Worm (Caenorhabditis elegans) whole organism, L3 larva: ENCODE measurements around the gene let-711.
A peak's percentile ranks its signal among the peaks of the same experiment; 100 is the strongest.

Experiments
- R02D3.7 ChIP-seq: fragments of 150-350 bp; optimal IDR thresholded peaks from 2 replicates; lab custom pipeline; 2014; ENCODE audit warnings: missing biosample characterization, missing genetic modification characterization
- ZK546.5 ChIP-seq: sonication (generic microtip); optimal IDR thresholded peaks from 2 replicates; lab custom pipeline; 2017; ENCODE audit warnings: missing biosample characterization, missing genetic modification characterization
- aly-2 ChIP-seq: fragments of 150-350 bp; optimal IDR thresholded peaks from 2 replicates; lab custom pipeline; 2014; ENCODE audit warnings: missing biosample characterization, missing genetic modification characterization
- ama-1 ChIP-seq: fragments of 150-350 bp; optimal IDR thresholded peaks from 2 replicates; lab custom pipeline; 2018
- ceh-16 ChIP-seq: sonication (generic microtip); optimal IDR thresholded peaks from 2 replicates; lab custom pipeline; 2017; ENCODE audit warnings: missing biosample characterization, missing genetic modification characterization
- ceh-28 ChIP-seq: fragments of 150-350 bp; optimal IDR thresholded peaks from 2 replicates; lab custom pipeline; 2014; ENCODE audit warnings: missing biosample characterization, missing genetic modification reagents, missing genetic modification characterization
- ceh-82 ChIP-seq: fragments of 150-350 bp; optimal IDR thresholded peaks from 2 replicates; lab custom pipeline; 2014; ENCODE audit warnings: missing biosample characterization, missing genetic modification characterization
- ceh-9 ChIP-seq: sonication (generic microtip); optimal IDR thresholded peaks from 2 replicates; lab custom pipeline; 2018; ENCODE audit warnings: missing biosample characterization, missing genetic modification characterization
- daf-12 ChIP-seq: fragments of 150-350 bp; optimal IDR thresholded peaks from 2 replicates; lab custom pipeline; 2014; ENCODE audit warnings: missing biosample characterization, missing genetic modification reagents, missing genetic modification characterization
- egl-27 ChIP-seq: sonication (generic microtip); optimal IDR thresholded peaks from 4 replicates; lab custom pipeline; 2017; ENCODE audit warnings: missing biosample characterization, missing genetic modification reagents, missing genetic modification characterization
- egl-5 ChIP-seq: fragments of 150-350 bp; optimal IDR thresholded peaks from 2 replicates; lab custom pipeline; 2017; ENCODE audit warnings: missing biosample characterization, missing genetic modification reagents, missing genetic modification characterization, inconsistent platforms
- elt-1 ChIP-seq: fragments of 150-350 bp; optimal IDR thresholded peaks from 2 replicates; lab custom pipeline; 2014; ENCODE audit warnings: missing biosample characterization, missing genetic modification characterization
- elt-2 ChIP-seq: sonication (generic microtip); optimal IDR thresholded peaks from 2 replicates; lab custom pipeline; 2016; ENCODE audit warnings: missing genetic modification reagents, mild to moderate bottlenecking, missing genetic modification characterization, missing compliant biosample characterization
- elt-3 ChIP-seq, 3 experiments: fragments of 150-350 bp in 1 of 3; sonication (generic microtip) in 2 of 3; optimal IDR thresholded peaks; 2 replicates in 2 of 3; 4 replicates in 1 of 3; lab custom pipeline; 2014 to 2017; ENCODE audit warnings: missing biosample characterization in 3 of 3, missing genetic modification characterization in 3 of 3
- eor-1 ChIP-seq, 2 experiments: fragments of 150-350 bp; optimal IDR thresholded peaks; 2 replicates each; lab custom pipeline; 2014 to 2018; ENCODE audit warnings: missing biosample characterization in 2 of 2, missing genetic modification characterization in 2 of 2
- fkh-10 ChIP-seq: sonication (generic microtip); optimal IDR thresholded peaks from 2 replicates; lab custom pipeline; 2017; ENCODE audit warnings: missing biosample characterization, missing genetic modification reagents, missing genetic modification characterization
- fkh-2 ChIP-seq: fragments of 150-350 bp; optimal IDR thresholded peaks from 2 replicates; lab custom pipeline; 2014; ENCODE audit warnings: missing biosample characterization, missing genetic modification reagents, missing genetic modification characterization
- fos-1 ChIP-seq: fragments of 150-350 bp; optimal IDR thresholded peaks from 2 replicates; lab custom pipeline; 2014; ENCODE audit warnings: missing biosample characterization, missing genetic modification characterization
- hmg-11 ChIP-seq: sonication (generic microtip); optimal IDR thresholded peaks from 2 replicates; lab custom pipeline; 2016; ENCODE audit warnings: missing genetic modification characterization, missing compliant biosample characterization
- jun-1 ChIP-seq: fragments of 150-350 bp; optimal IDR thresholded peaks from 2 replicates; lab custom pipeline; 2014; ENCODE audit warnings: missing biosample characterization, missing genetic modification reagents, missing genetic modification characterization
- lin-15B ChIP-seq: fragments of 150-350 bp; optimal IDR thresholded peaks from 2 replicates; lab custom pipeline; 2014; ENCODE audit warnings: missing biosample characterization, missing genetic modification characterization
- lin-39 ChIP-seq: fragments of 150-350 bp; optimal IDR thresholded peaks from 2 replicates; lab custom pipeline; 2018; ENCODE audit warnings: missing biosample characterization, missing genetic modification reagents, missing genetic modification characterization
- lsy-12 ChIP-seq: sonication (generic microtip); optimal IDR thresholded peaks from 2 replicates; lab custom pipeline; 2016; ENCODE audit warnings: mild to moderate bottlenecking, missing genetic modification characterization, missing compliant biosample characterization
- mdl-1 ChIP-seq: fragments of 150-350 bp; optimal IDR thresholded peaks from 2 replicates; lab custom pipeline; 2014; ENCODE audit warnings: missing biosample characterization, missing genetic modification characterization
- mml-1 ChIP-seq: fragments of 150-350 bp; sonication (generic microtip); optimal IDR thresholded peaks from 3 replicates; lab custom pipeline; 2014; ENCODE audit warnings: missing biosample characterization, missing genetic modification characterization
- nfya-1 ChIP-seq: sonication (generic microtip); optimal IDR thresholded peaks from 2 replicates; lab custom pipeline; 2017; ENCODE audit warnings: missing genetic modification characterization, mild to moderate bottlenecking, missing compliant biosample characterization, antibody characterized with exemption, moderate library complexity; ENCODE audit not compliant: insufficient read depth
- nhr-11 ChIP-seq: fragments of 150-350 bp; optimal IDR thresholded peaks from 2 replicates; lab custom pipeline; 2014; ENCODE audit warnings: missing biosample characterization, missing genetic modification characterization
- nhr-12 ChIP-seq: fragments of 150-350 bp; optimal IDR thresholded peaks from 2 replicates; lab custom pipeline; 2014; ENCODE audit warnings: missing biosample characterization, missing genetic modification characterization
- nhr-23 ChIP-seq: fragments of 150-350 bp; optimal IDR thresholded peaks from 2 replicates; lab custom pipeline; 2014; ENCODE audit warnings: missing biosample characterization, missing genetic modification reagents, missing genetic modification characterization
- nhr-237 ChIP-seq: fragments of 150-350 bp; optimal IDR thresholded peaks from 2 replicates; lab custom pipeline; 2014; ENCODE audit warnings: missing biosample characterization, missing genetic modification characterization
- nhr-25 ChIP-seq: sonication (generic microtip); optimal IDR thresholded peaks from 2 replicates; lab custom pipeline; 2017; ENCODE audit warnings: missing biosample characterization, missing genetic modification characterization
- nhr-28 ChIP-seq: fragments of 150-350 bp; optimal IDR thresholded peaks from 2 replicates; lab custom pipeline; 2014; ENCODE audit warnings: missing biosample characterization, missing genetic modification characterization
- nhr-43 ChIP-seq: sonication (generic microtip); optimal IDR thresholded peaks from 2 replicates; lab custom pipeline; 2016; ENCODE audit warnings: mild to moderate bottlenecking, missing genetic modification characterization, missing compliant biosample characterization; ENCODE audit not compliant: poor library complexity, severe bottlenecking
- nhr-67 ChIP-seq: fragments of 150-350 bp; optimal IDR thresholded peaks from 2 replicates; lab custom pipeline; 2014; ENCODE audit warnings: missing biosample characterization, missing genetic modification characterization
- nhr-76 ChIP-seq: fragments of 150-350 bp; sonication (generic microtip); optimal IDR thresholded peaks from 5 replicates; lab custom pipeline; 2014; ENCODE audit warnings: missing biosample characterization, missing genetic modification characterization
- nhr-77 ChIP-seq: fragments of 150-350 bp; optimal IDR thresholded peaks from 2 replicates; lab custom pipeline; 2014; ENCODE audit warnings: missing biosample characterization, missing genetic modification characterization
- pha-4 ChIP-seq: fragments of 150-350 bp; optimal IDR thresholded peaks from 2 replicates; lab custom pipeline; 2014; ENCODE audit warnings: missing biosample characterization, missing genetic modification reagents, missing genetic modification characterization
- pqm-1 ChIP-seq: fragments of 150-350 bp; optimal IDR thresholded peaks from 2 replicates; lab custom pipeline; 2017; ENCODE audit warnings: missing biosample characterization, missing genetic modification characterization, inconsistent platforms
- sea-2 ChIP-seq: fragments of 150-350 bp; sonication (generic microtip); optimal IDR thresholded peaks from 4 replicates; lab custom pipeline; 2014; ENCODE audit warnings: missing biosample characterization, missing genetic modification reagents, missing genetic modification characterization
- skn-1 ChIP-seq: fragments of 150-350 bp; optimal IDR thresholded peaks from 2 replicates; lab custom pipeline; 2014; ENCODE audit warnings: missing biosample characterization, missing genetic modification characterization
- snpc-4 ChIP-seq: fragments of 150-350 bp; optimal IDR thresholded peaks from 2 replicates; lab custom pipeline; 2014; ENCODE audit warnings: missing biosample characterization, missing genetic modification characterization
- tbx-2 ChIP-seq: sonication (generic microtip); optimal IDR thresholded peaks from 2 replicates; lab custom pipeline; 2016; ENCODE audit warnings: mild to moderate bottlenecking, missing genetic modification characterization, missing compliant biosample characterization
- unc-39 ChIP-seq: sonication (generic microtip); optimal IDR thresholded peaks from 4 replicates; lab custom pipeline; 2017; ENCODE audit warnings: missing biosample characterization, missing genetic modification characterization
- unc-62 ChIP-seq: fragments of 150-350 bp; sonication (generic microtip); optimal IDR thresholded peaks from 4 replicates; lab custom pipeline; 2014; ENCODE audit warnings: missing biosample characterization, missing genetic modification reagents, missing genetic modification characterization
- zag-1 ChIP-seq: fragments of 150-350 bp; optimal IDR thresholded peaks from 2 replicates; lab custom pipeline; 2014; ENCODE audit warnings: missing biosample characterization, missing genetic modification characterization
- ztf-11 ChIP-seq: fragments of 150-350 bp; optimal IDR thresholded peaks from 2 replicates; lab custom pipeline; 2014; ENCODE audit warnings: missing biosample characterization, missing genetic modification characterization
- ztf-4 ChIP-seq: fragments of 150-350 bp; optimal IDR thresholded peaks from 2 replicates; lab custom pipeline; 2014; ENCODE audit warnings: missing biosample characterization, missing genetic modification characterization

The let-711 gene

ce11 chrIII:6946382-6946781 is at the start of gene let-711:
Gene let-711, plus strand, starts transcription at chrIII:6946718.
- TF ChIP-seq R02D3.7 (tag; lab: Kevin White, UChicago) (no peak), nfya-1 (tag; lab: Kevin White, UChicago) (peak; percentile 32), pha-4 (tag; lab: Kevin White, UChicago) (peak; percentile 9)
- TF ChIP-seq, all 47 proteins: peak for 2

DNA sequence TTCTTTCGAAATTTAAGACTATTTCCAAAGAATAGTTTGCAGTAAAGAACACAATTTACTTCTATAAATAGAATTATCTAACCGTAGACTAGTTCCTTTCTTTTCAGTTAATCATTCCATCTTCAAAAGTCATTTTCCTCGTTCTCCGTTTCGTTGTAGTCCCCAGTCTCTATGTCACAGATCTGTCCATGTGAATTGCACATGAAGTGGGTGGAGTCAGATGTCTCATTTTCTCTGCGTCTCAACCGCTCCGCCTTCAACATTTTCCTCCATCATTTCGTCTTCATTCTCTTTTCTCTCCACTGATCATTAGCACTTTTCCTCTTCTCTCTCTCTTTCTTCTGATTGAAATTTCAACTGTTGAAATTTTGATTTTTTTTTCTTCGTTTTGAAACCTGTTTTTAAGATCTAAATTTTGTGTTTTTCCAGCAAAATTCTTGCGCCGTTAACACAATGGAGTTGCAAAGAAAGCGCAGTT is 48.9 kb upstream of the let-711 start, which contains the start of gene T07E3.4:
TSS of gene T07E3.4 (plus strand) at position 428 of the 478 bp plus-strand sequence.
- TF ChIP-seq unc-62 (GFP tag; lab: Kevin White, UChicago): no peak
- TF ChIP-seq mml-1 (tag; lab: Kevin White, UChicago): peak; percentile 96
- no peak for TF ChIP-seq mdl-1 (tag; lab: Kevin White, UChicago)
- TF ChIP-seq tbx-2 (tag; lab: Kevin White, UChicago): peak; percentile 25
- TF ChIP-seq fkh-10 (GFP tag; lab: Kevin White, UChicago): no peak
- peak; percentile 63 for TF ChIP-seq jun-1 (tag; lab: Kevin White, UChicago)
- no peak for TF ChIP-seq nhr-237 (tag; lab: Kevin White, UChicago)
- peak; percentile 38 for TF ChIP-seq lin-15B (tag; lab: Kevin White, UChicago)
- no peak for TF ChIP-seq unc-39 (tag; lab: Kevin White, UChicago)
- TF ChIP-seq R02D3.7 (tag; lab: Kevin White, UChicago): no peak
- no peak for TF ChIP-seq ceh-16 (tag; lab: Kevin White, UChicago)
- TF ChIP-seq nhr-67 (tag; lab: Kevin White, UChicago): no peak
- TF ChIP-seq ZK546.5 (tag; lab: Kevin White, UChicago): no peak
- no peak for TF ChIP-seq aly-2 (tag; lab: Kevin White, UChicago)
- peak; percentile 68 for TF ChIP-seq nhr-43 (tag; lab: Kevin White, UChicago)
- TF ChIP-seq fkh-2 (tag; lab: Kevin White, UChicago): no peak
- peak; percentile 47 for TF ChIP-seq ceh-28 (tag; lab: Kevin White, UChicago)
- TF ChIP-seq nfya-1 (tag; lab: Kevin White, UChicago): peak; percentile 88
- no peak for TF ChIP-seq eor-1 (tag; optimal IDR thresholded peaks at IDR 0.05; lab: Kevin White, UChicago)
- TF ChIP-seq ama-1 (lab: Kevin White, UChicago): no peak
- TF ChIP-seq nhr-11 (tag; lab: Kevin White, UChicago): peak; percentile 58
- peak; percentile 34 for TF ChIP-seq fos-1 (tag; lab: Kevin White, UChicago)
- TF ChIP-seq elt-2 (tag; lab: Kevin White, UChicago): peak; percentile 54
- TF ChIP-seq nhr-23 (tag; lab: Kevin White, UChicago): peak; percentile 90
- no peak for TF ChIP-seq egl-5 (tag; lab: Kevin White, UChicago)
- TF ChIP-seq nhr-12: no peak
- TF ChIP-seq lin-39 (tag; lab: Kevin White, UChicago): peak; percentile 78
- TF ChIP-seq skn-1: no peak
- TF ChIP-seq nhr-76 (tag; lab: Kevin White, UChicago): no peak
- peak; percentile 24 for TF ChIP-seq egl-27 (tag; lab: Kevin White, UChicago)
- peak; percentile 82 for TF ChIP-seq nhr-25
- TF ChIP-seq elt-1 (tag; lab: Kevin White, UChicago): no peak
- TF ChIP-seq sea-2 (GFP tag; lab: Kevin White, UChicago): no peak
- TF ChIP-seq ceh-9: no peak
- TF ChIP-seq snpc-4 (tag; lab: Kevin White, UChicago): no peak
- no peak for TF ChIP-seq zag-1 (tag; lab: Kevin White, UChicago)
- no peak for TF ChIP-seq lsy-12 (tag; lab: Kevin White, UChicago)
- no peak for TF ChIP-seq nhr-77
- TF ChIP-seq pqm-1 (tag; lab: Kevin White, UChicago): peak; percentile 65
- peak; percentile 44 for TF ChIP-seq pha-4 (tag; lab: Kevin White, UChicago)
- no peak for TF ChIP-seq ceh-82 (tag; lab: Kevin White, UChicago)
- TF ChIP-seq ztf-11 (tag; lab: Kevin White, UChicago): no peak
- no peak for TF ChIP-seq daf-12 (tag; lab: Kevin White, UChicago)
- TF ChIP-seq hmg-11: peak; percentile 77
- TF ChIP-seq ztf-4 (tag; lab: Kevin White, UChicago): no peak
- TF ChIP-seq nhr-28 (tag; lab: Kevin White, UChicago): no peak
- TF ChIP-seq elt-3 (tag; optimal IDR thresholded peaks at IDR 0.05; lab: Kevin White, UChicago): no peak
